Worm (Caenorhabditis elegans) whole organism, late embryonic: ENCODE data around the gene F41E6.8.

ENCODE experiments used
- elt-4 ChIP-seq: sonication (generic microtip); optimal IDR thresholded peaks from 2 replicates; lab custom pipeline; 2016; ENCODE audit warnings: missing genetic modification characterization, missing compliant biosample characterization
- fkh-10 ChIP-seq: fragments of 150-350 bp; optimal IDR thresholded peaks from 2 replicates; lab custom pipeline; 2014; ENCODE audit warnings: missing biosample characterization, missing genetic modification reagents, missing genetic modification characterization
- fkh-6 ChIP-seq: sonication (generic microtip); optimal IDR thresholded peaks from 2 replicates; lab custom pipeline; 2016; ENCODE audit warnings: missing genetic modification characterization, missing compliant biosample characterization
- madf-2 ChIP-seq: sonication (generic microtip); optimal IDR thresholded peaks from 2 replicates; lab custom pipeline; 2017; ENCODE audit warnings: missing genetic modification characterization, missing compliant biosample characterization
- pha-4 ChIP-seq: fragments of 150-350 bp; optimal IDR thresholded peaks from 2 replicates; lab custom pipeline; 2018; ENCODE audit warnings: missing biosample characterization, missing genetic modification reagents, missing genetic modification characterization
- sox-4 ChIP-seq: sonication (generic microtip); optimal IDR thresholded peaks from 2 replicates; lab custom pipeline; 2017; ENCODE audit warnings: mild to moderate bottlenecking, missing genetic modification characterization, inconsistent platforms, missing compliant biosample characterization
- zip-5 ChIP-seq: sonication (generic microtip); optimal IDR thresholded peaks from 2 replicates; lab custom pipeline; 2016; ENCODE audit warnings: missing genetic modification characterization, missing compliant biosample characterization

- no peak for TF ChIP-seq elt-4 (tag; lab: Kevin White, UChicago)
- no peak for TF ChIP-seq fkh-10 (GFP tag; lab: Kevin White, UChicago)
- no peak for TF ChIP-seq pha-4 (tag; lab: Kevin White, UChicago)
- TF ChIP-seq sox-4 (tag; lab: Kevin White, UChicago), result no peak
- no peak for TF ChIP-seq zip-5 (tag; lab: Kevin White, UChicago)
- no peak for TF ChIP-seq madf-2 (tag; lab: Kevin White, UChicago)
- TF ChIP-seq fkh-6, result no peak
Observed at ce11 chrV:8650365-8650764, 49.0 kb upstream of the F41E6.8 start.
